Fruit fly (Drosophila melanogaster) whole organism: Measurements from ENCODE around the gene Bub1.
A peak's percentile ranks its signal among the peaks of the same experiment; 100 is the strongest.

Experiments used
- CG8478 ChIP-seq: fragments of >200 bp; optimal IDR thresholded peaks from 2 replicates; lab custom pipeline; 2018; ENCODE audit warnings: inconsistent platforms
- Dll ChIP-seq: fragments of >200 bp; optimal IDR thresholded peaks from 2 replicates; lab custom pipeline; 2017
- EcR ChIP-seq, 2 experiments: fragments of >200 bp; optimal IDR thresholded peaks; 2 replicates each; lab custom pipeline; 2017; ENCODE audit warnings: missing biosample characterization in 2 of 2, missing genetic modification characterization in 2 of 2, missing genetic modification reagents in 2 of 2
- pan ChIP-seq: fragments of >200 bp; optimal IDR thresholded peaks from 2 replicates; lab custom pipeline; 2017
- psq ChIP-seq: fragments of >200 bp; optimal IDR thresholded peaks from 2 replicates; lab custom pipeline; 2017
- usp ChIP-seq: fragments of >200 bp; optimal IDR thresholded peaks from 2 replicates; lab custom pipeline; 2017; ENCODE audit warnings: missing biosample characterization, missing genetic modification characterization, mixed read lengths

DNA sequence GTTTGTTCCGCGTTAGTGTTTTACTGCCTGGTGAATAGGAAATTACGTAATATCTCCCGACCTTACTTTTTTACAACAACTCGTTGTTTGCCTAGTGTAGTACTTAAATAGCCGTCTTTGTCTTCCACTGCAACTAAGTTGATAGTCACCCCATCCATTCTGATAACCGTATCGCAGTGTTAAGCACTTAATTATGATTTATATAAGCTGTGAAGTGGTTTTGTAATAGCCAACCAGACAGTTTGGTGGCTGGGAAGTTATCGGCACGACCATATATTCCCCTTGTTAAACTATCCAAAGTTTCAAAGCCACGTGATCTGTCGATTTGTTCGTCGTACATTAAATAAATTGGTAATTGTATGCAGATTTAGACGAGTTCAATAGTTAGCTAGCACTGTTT, 25.7 kb downstream of the Bub1 start:
- TF ChIP-seq CG8478 (no peak), psq (lab: Kevin White, UChicago) (no peak), Dll (lab: Kevin White, UChicago) (no peak), usp (GFP tag; lab: Kevin White, UChicago) (no peak), pan (lab: Kevin White, UChicago) (peak; percentile 34), EcR (GFP tag; optimal IDR thresholded peaks at IDR 0.05; lab: Kevin White, UChicago) (no peak)
